Fruit fly (Drosophila melanogaster) whole organism, prepupa: ENCODE measurements around the gene NetB.
A peak's percentile ranks its signal among the peaks of the same experiment; 100 is the strongest.

Experiments
- Blimp-1 ChIP-seq: fragments of 200-800 bp; sonication (Bioruptor generic); optimal IDR thresholded peaks from 3 replicates; lab custom pipeline; 2017; ENCODE audit warnings: missing biosample characterization, missing genetic modification characterization, mild to moderate bottlenecking, moderate library complexity, missing genetic modification reagents
- CG10631 ChIP-seq: fragments of 200-800 bp; sonication (Bioruptor generic); optimal IDR thresholded peaks from 2 replicates; lab custom pipeline; 2016; ENCODE audit warnings: missing biosample characterization, missing genetic modification characterization
- CG10669 ChIP-seq: fragments of 200-800 bp; sonication (Bioruptor generic); optimal IDR thresholded peaks from 3 replicates; lab custom pipeline; 2018; ENCODE audit warnings: missing biosample characterization, mild to moderate bottlenecking, missing genetic modification characterization, moderate library complexity
- CG11294 ChIP-seq: fragments of 200-800 bp; sonication (Bioruptor generic); IDR thresholded peaks from 2 replicates; pipeline ENCODE4 v1.3.6; 2022; ENCODE audit warnings: missing biosample characterization, missing genetic modification characterization
- CG11902 ChIP-seq: fragments of 200-800 bp; sonication (Bioruptor generic); optimal IDR thresholded peaks from 3 replicates; lab custom pipeline; 2016; ENCODE audit warnings: missing biosample characterization, missing genetic modification characterization
- CG1621 ChIP-seq: fragments of 200-800 bp; sonication (Bioruptor generic); optimal IDR thresholded peaks from 3 replicates; lab custom pipeline; 2018; ENCODE audit warnings: missing biosample characterization, mild to moderate bottlenecking, missing genetic modification characterization
- CG3032 ChIP-seq: fragments of 200-800 bp; optimal IDR thresholded peaks from 2 replicates; lab custom pipeline; 2019; ENCODE audit warnings: missing biosample characterization, mild to moderate bottlenecking, missing genetic modification characterization, moderate library complexity
- CG31627 ChIP-seq: fragments of 200-800 bp; sonication (Bioruptor generic); optimal IDR thresholded peaks from 3 replicates; lab custom pipeline; 2016; ENCODE audit warnings: missing biosample characterization, missing genetic modification characterization
- CG32006 ChIP-seq: fragments of 200-800 bp; sonication (Bioruptor generic); optimal IDR thresholded peaks from 3 replicates; lab custom pipeline; 2017; ENCODE audit warnings: missing biosample characterization, mild to moderate bottlenecking, missing genetic modification characterization
- CG34406 ChIP-seq: fragments of 200-800 bp; sonication (Bioruptor generic); optimal IDR thresholded peaks from 3 replicates; lab custom pipeline; 2016; ENCODE audit warnings: missing biosample characterization, missing genetic modification characterization
- CG3919 ChIP-seq: fragments of 200-800 bp; sonication (Bioruptor generic); optimal IDR thresholded peaks from 3 replicates; lab custom pipeline; 2016; ENCODE audit warnings: missing biosample characterization, missing genetic modification characterization
- CG4318 ChIP-seq: fragments of 200-800 bp; sonication (Bioruptor generic); optimal IDR thresholded peaks from 3 replicates; lab custom pipeline; 2017; ENCODE audit warnings: missing biosample characterization, mild to moderate bottlenecking, missing genetic modification characterization
- CG6163 ChIP-seq: fragments of 200-800 bp; sonication (Bioruptor generic); IDR thresholded peaks from 3 replicates; pipeline ENCODE4 v1.3.6; 2022; ENCODE audit warnings: missing biosample characterization, missing genetic modification characterization
- CG6276 ChIP-seq: fragments of 200-800 bp; sonication (Bioruptor generic); optimal IDR thresholded peaks from 2 replicates; lab custom pipeline; 2017; ENCODE audit warnings: missing biosample characterization, mild to moderate bottlenecking, missing genetic modification characterization
- CG6792 ChIP-seq: fragments of 200-800 bp; sonication (Bioruptor generic); optimal IDR thresholded peaks from 3 replicates; lab custom pipeline; 2016; ENCODE audit warnings: missing biosample characterization, missing genetic modification characterization
- CG6808 ChIP-seq: fragments of 200-800 bp; sonication (Bioruptor generic); optimal IDR thresholded peaks from 3 replicates; lab custom pipeline; 2017; ENCODE audit warnings: missing biosample characterization, missing genetic modification characterization, mild to moderate bottlenecking, moderate library complexity, missing genetic modification reagents
- CG8119 ChIP-seq: fragments of 200-800 bp; sonication (Bioruptor generic); IDR thresholded peaks from 3 replicates; pipeline ENCODE4 v1.3.6; 2022; ENCODE audit warnings: missing biosample characterization, missing genetic modification characterization
- CG8319 ChIP-seq: fragments of 200-800 bp; sonication (Bioruptor generic); optimal IDR thresholded peaks from 3 replicates; lab custom pipeline; 2016; ENCODE audit warnings: missing biosample characterization, missing genetic modification characterization
- CG8632 ChIP-seq: fragments of 200-800 bp; sonication (Bioruptor generic); optimal IDR thresholded peaks from 3 replicates; lab custom pipeline; 2016; ENCODE audit warnings: missing biosample characterization, missing genetic modification characterization
- CG9139 ChIP-seq: fragments of 200-800 bp; sonication (Bioruptor generic); optimal IDR thresholded peaks from 3 replicates; lab custom pipeline; 2017; ENCODE audit warnings: missing biosample characterization, mild to moderate bottlenecking, missing genetic modification characterization
- Eip78C ChIP-seq: fragments of 200-800 bp; sonication (Bioruptor generic); peaks from one replicate; lab custom pipeline; 2016; ENCODE audit warnings: missing biosample characterization, missing genetic modification characterization
- Ets96B ChIP-seq: fragments of 200-800 bp; optimal IDR thresholded peaks from 2 replicates; lab custom pipeline; 2019; ENCODE audit warnings: missing biosample characterization, mild to moderate bottlenecking, missing genetic modification characterization, moderate library complexity
- Gug ChIP-seq: fragments of 200-800 bp; sonication (Bioruptor generic); IDR thresholded peaks from 2 replicates; pipeline ENCODE4 v1.3.6; 2022; ENCODE audit warnings: missing biosample characterization, missing genetic modification characterization
- Hr38 ChIP-seq: sonication (Bioruptor generic); optimal IDR thresholded peaks from 2 replicates; lab custom pipeline; 2016; ENCODE audit warnings: missing biosample characterization, missing genetic modification characterization
- Hr39 ChIP-seq: fragments of 200-800 bp; sonication (Bioruptor generic); optimal IDR thresholded peaks from 2 replicates; lab custom pipeline; 2016; ENCODE audit warnings: missing biosample characterization, missing genetic modification characterization
- Hr4 ChIP-seq: fragments of 200-800 bp; sonication (Bioruptor generic); optimal IDR thresholded peaks from 3 replicates; lab custom pipeline; 2016; ENCODE audit warnings: missing biosample characterization, missing genetic modification characterization
- Met ChIP-seq: fragments of 200-800 bp; sonication (Bioruptor generic); optimal IDR thresholded peaks from 3 replicates; lab custom pipeline; 2016; ENCODE audit warnings: missing biosample characterization, missing genetic modification characterization
- OdsH ChIP-seq: fragments of 200-800 bp; sonication (Bioruptor generic); optimal IDR thresholded peaks from 3 replicates; lab custom pipeline; 2016; ENCODE audit warnings: missing biosample characterization, missing genetic modification characterization
- Smox ChIP-seq: fragments of 200-800 bp; sonication (Bioruptor generic); optimal IDR thresholded peaks from 3 replicates; lab custom pipeline; 2016; ENCODE audit warnings: missing biosample characterization, missing genetic modification characterization
- Sox102F ChIP-seq: fragments of 200-800 bp; sonication (Bioruptor generic); optimal IDR thresholded peaks from 2 replicates; lab custom pipeline; 2016; ENCODE audit warnings: missing biosample characterization, mild to moderate bottlenecking, missing genetic modification characterization
- Sox14 ChIP-seq: fragments of 200-800 bp; sonication (Bioruptor generic); optimal IDR thresholded peaks from 3 replicates; lab custom pipeline; 2016; ENCODE audit warnings: missing biosample characterization, missing genetic modification characterization
- Sox15 ChIP-seq: fragments of 200-800 bp; sonication (Bioruptor generic); optimal IDR thresholded peaks from 3 replicates; lab custom pipeline; 2016; ENCODE audit warnings: missing biosample characterization, missing genetic modification characterization
- achi ChIP-seq: fragments of 200-800 bp; sonication (Bioruptor generic); optimal IDR thresholded peaks from 3 replicates; lab custom pipeline; 2016; ENCODE audit warnings: missing biosample characterization, missing genetic modification characterization
- cyc ChIP-seq: fragments of 200-800 bp; sonication (Bioruptor generic); optimal IDR thresholded peaks from 3 replicates; lab custom pipeline; 2016; ENCODE audit warnings: missing biosample characterization, missing genetic modification characterization
- dac ChIP-seq: fragments of 200-800 bp; sonication (Bioruptor generic); optimal IDR thresholded peaks from 2 replicates; lab custom pipeline; 2017; ENCODE audit warnings: missing biosample characterization, mild to moderate bottlenecking, missing genetic modification characterization
- dsx ChIP-seq: fragments of 200-800 bp; optimal IDR thresholded peaks from 3 replicates; lab custom pipeline; 2019; ENCODE audit warnings: missing biosample characterization, mild to moderate bottlenecking, missing genetic modification characterization, moderate library complexity; ENCODE audit not compliant: poor library complexity, severe bottlenecking
- eg ChIP-seq: fragments of 200-800 bp; sonication (Bioruptor generic); IDR thresholded peaks from 3 replicates; pipeline ENCODE4 v1.3.6; 2022; ENCODE audit warnings: missing biosample characterization, missing genetic modification characterization
- esn ChIP-seq: fragments of 200-800 bp; sonication (Bioruptor generic); optimal IDR thresholded peaks from 2 replicates; lab custom pipeline; 2016; ENCODE audit warnings: missing biosample characterization, mild to moderate bottlenecking, missing genetic modification characterization, moderate library complexity
- fd85E ChIP-seq: fragments of 200-800 bp; sonication (Bioruptor generic); optimal IDR thresholded peaks from 3 replicates; lab custom pipeline; 2016; ENCODE audit warnings: missing biosample characterization, missing genetic modification characterization
- fkh ChIP-seq: fragments of 200-800 bp; sonication (Bioruptor generic); optimal IDR thresholded peaks from 3 replicates; lab custom pipeline; 2017; ENCODE audit warnings: missing biosample characterization, mild to moderate bottlenecking, missing genetic modification characterization, moderate library complexity
- lz ChIP-seq: fragments of 200-800 bp; sonication (Bioruptor generic); optimal IDR thresholded peaks from 3 replicates; lab custom pipeline; 2016; ENCODE audit warnings: missing biosample characterization, missing genetic modification characterization
- net ChIP-seq: fragments of 200-800 bp; sonication (Bioruptor generic); optimal IDR thresholded peaks from 3 replicates; lab custom pipeline; 2016; ENCODE audit warnings: missing biosample characterization, missing genetic modification characterization
- pdm3 ChIP-seq: fragments of 200-800 bp; sonication (Bioruptor generic); optimal IDR thresholded peaks from 3 replicates; lab custom pipeline; 2016; ENCODE audit warnings: missing biosample characterization, missing genetic modification characterization
- salr ChIP-seq, 2 experiments: fragments of 200-800 bp; sonication (Bioruptor generic); optimal IDR thresholded peaks; 3 replicates each; lab custom pipeline; 2016 to 2018; ENCODE audit warnings: missing biosample characterization in 2 of 2, missing genetic modification characterization in 2 of 2, mild to moderate bottlenecking in 1 of 2
- spab ChIP-seq: fragments of 200-800 bp; sonication (Bioruptor generic); optimal IDR thresholded peaks from 2 replicates; lab custom pipeline; 2017; ENCODE audit warnings: missing biosample characterization, mild to moderate bottlenecking, missing genetic modification characterization, missing genetic modification reagents
- ss ChIP-seq, 2 experiments: fragments of 200-800 bp; sonication (Bioruptor generic); optimal IDR thresholded peaks; 2 replicates in 1 of 2; 3 replicates in 1 of 2; lab custom pipeline; 2017 to 2018; ENCODE audit warnings: mild to moderate bottlenecking in 2 of 2, missing biosample characterization in 2 of 2, missing genetic modification characterization in 2 of 2, moderate library complexity in 1 of 2
- svp ChIP-seq: fragments of 200-800 bp; sonication (Bioruptor generic); peaks from one replicate; lab custom pipeline; 2016; ENCODE audit warnings: missing biosample characterization, missing genetic modification characterization
- topi ChIP-seq: fragments of 200-800 bp; sonication (Bioruptor generic); optimal IDR thresholded peaks from 3 replicates; lab custom pipeline; 2016; ENCODE audit warnings: missing biosample characterization, missing genetic modification characterization
- vri ChIP-seq: fragments of 200-800 bp; sonication (Bioruptor generic); optimal IDR thresholded peaks from 3 replicates; lab custom pipeline; 2016; ENCODE audit warnings: missing biosample characterization, mild to moderate bottlenecking, missing genetic modification characterization

Gene NetB

dm6 chrX:14678128-14678527 is 71.0 kb downstream of the NetB start:
- TF ChIP-seq vri (GFP tag; lab: Kevin White, UChicago) (no peak), CG8632 (GFP tag; lab: Kevin White, UChicago) (no peak), net (GFP tag; lab: Kevin White, UChicago) (no peak), CG6276 (GFP tag; lab: Kevin White, UChicago) (no peak), CG10669 (GFP tag; lab: Kevin White, UChicago) (peak; percentile 2), spab (GFP tag; lab: Kevin White, UChicago) (no peak), CG6808 (GFP tag; lab: Kevin White, UChicago) (peak; percentile 1), CG11902 (GFP tag; lab: Kevin White, UChicago) (no peak), lz (GFP tag; lab: Kevin White, UChicago) (peak; percentile 27), CG8319 (GFP tag; lab: Kevin White, UChicago) (no peak), salr (GFP tag; optimal IDR thresholded peaks at IDR 0.05; lab: Kevin White, UChicago) (no peak), Hr38 (GFP tag; lab: Kevin White, UChicago) (no peak), CG11294 (GFP tag; lab: Robert Waterston, UW) (no peak), Met (GFP tag; lab: Kevin White, UChicago) (peak; percentile 61), CG8119 (0 out of 3 replicates have a peak, but pooled peaks have one; percentile 21), CG32006 (peak; percentile 14), CG34406 (GFP tag; lab: Kevin White, UChicago) (peak; percentile 9), fd85E (GFP tag; lab: Kevin White, UChicago) (no peak), CG6163 (peak; percentile 46; the same call in 1 of the 3 replicates), CG1621 (tag; lab: Kevin White, UChicago) (no peak), CG3032 (tag; lab: Kevin White, UChicago) (peak; percentile 31), CG4318 (GFP tag; lab: Kevin White, UChicago) (no peak), Hr39 (peak; percentile 12), dsx (GFP tag; lab: Kevin White, UChicago) (peak; percentile 26), svp (GFP tag; lab: Kevin White, UChicago) (peak; percentile 81), Blimp-1 (GFP tag; lab: Kevin White, UChicago) (no peak), Hr4 (peak; percentile 15), fkh (GFP tag; lab: Kevin White, UChicago) (no peak), cyc (GFP tag; lab: Kevin White, UChicago) (peak; percentile 16), Smox (GFP tag; lab: Kevin White, UChicago) (peak; percentile 40), CG3919 (GFP tag; lab: Kevin White, UChicago) (peak; percentile 45), Sox102F (GFP tag; lab: Kevin White, UChicago) (no peak), Sox15 (GFP tag; lab: Kevin White, UChicago) (no peak), Gug (GFP tag; lab: Robert Waterston, UW) (no peak), Sox14 (GFP tag; lab: Kevin White, UChicago) (peak; percentile 0), pdm3 (peak; percentile 15), esn (GFP tag; lab: Kevin White, UChicago) (peak; percentile 53), ss (GFP tag; optimal IDR thresholded peaks at IDR 0.05; lab: Kevin White, UChicago) (no peak), CG9139 (no peak), Eip78C (peak; percentile 82), topi (GFP tag; lab: Kevin White, UChicago) (peak; percentile 47), CG31627 (GFP tag; lab: Kevin White, UChicago) (peak; percentile 16), OdsH (GFP tag; lab: Kevin White, UChicago) (peak; percentile 22), CG6792 (peak; percentile 29), Ets96B (tag; lab: Kevin White, UChicago) (peak; percentile 42), eg (no peak), CG10631 (no peak), achi (GFP tag; lab: Kevin White, UChicago) (peak; percentile 22), dac (GFP tag; lab: Kevin White, UChicago) (no peak)
